Fruit fly (Drosophila melanogaster) whole organism, prepupa: Measurements from ENCODE around the gene Larp4B.

Source experiments
- Blimp-1 ChIP-seq: fragments of 200-800 bp; sonication (Bioruptor generic); optimal IDR thresholded peaks from 3 replicates; lab custom pipeline; 2017; ENCODE audit warnings: missing biosample characterization, missing genetic modification characterization, mild to moderate bottlenecking, moderate library complexity, missing genetic modification reagents
- CG10631 ChIP-seq: fragments of 200-800 bp; sonication (Bioruptor generic); optimal IDR thresholded peaks from 2 replicates; lab custom pipeline; 2016; ENCODE audit warnings: missing biosample characterization, missing genetic modification characterization
- CG11762 ChIP-seq: fragments of 200-800 bp; sonication (Bioruptor generic); optimal IDR thresholded peaks from 3 replicates; lab custom pipeline; 2016; ENCODE audit warnings: missing biosample characterization, missing genetic modification characterization; ENCODE audit not compliant: insufficient read depth
- CG15336 ChIP-seq: fragments of 200-800 bp; sonication (Bioruptor generic); IDR thresholded peaks from 2 replicates; pipeline ENCODE4 v1.3.6; 2022; ENCODE audit warnings: missing biosample characterization, missing genetic modification characterization
- CG3032 ChIP-seq: fragments of 200-800 bp; optimal IDR thresholded peaks from 2 replicates; lab custom pipeline; 2019; ENCODE audit warnings: missing biosample characterization, mild to moderate bottlenecking, missing genetic modification characterization, moderate library complexity
- CG32006 ChIP-seq: fragments of 200-800 bp; sonication (Bioruptor generic); optimal IDR thresholded peaks from 3 replicates; lab custom pipeline; 2017; ENCODE audit warnings: missing biosample characterization, mild to moderate bottlenecking, missing genetic modification characterization
- CG34406 ChIP-seq: fragments of 200-800 bp; sonication (Bioruptor generic); optimal IDR thresholded peaks from 3 replicates; lab custom pipeline; 2016; ENCODE audit warnings: missing biosample characterization, missing genetic modification characterization
- CG3919 ChIP-seq: fragments of 200-800 bp; sonication (Bioruptor generic); optimal IDR thresholded peaks from 3 replicates; lab custom pipeline; 2016; ENCODE audit warnings: missing biosample characterization, missing genetic modification characterization
- CG6163 ChIP-seq: fragments of 200-800 bp; sonication (Bioruptor generic); IDR thresholded peaks from 3 replicates; pipeline ENCODE4 v1.3.6; 2022; ENCODE audit warnings: missing biosample characterization, missing genetic modification characterization
- CG6276 ChIP-seq: fragments of 200-800 bp; sonication (Bioruptor generic); optimal IDR thresholded peaks from 2 replicates; lab custom pipeline; 2017; ENCODE audit warnings: missing biosample characterization, mild to moderate bottlenecking, missing genetic modification characterization
- CG6792 ChIP-seq: fragments of 200-800 bp; sonication (Bioruptor generic); optimal IDR thresholded peaks from 3 replicates; lab custom pipeline; 2016; ENCODE audit warnings: missing biosample characterization, missing genetic modification characterization
- CG6854 ChIP-seq: fragments of 200-800 bp; sonication (Bioruptor generic); optimal IDR thresholded peaks from 2 replicates; lab custom pipeline; 2017; ENCODE audit warnings: missing biosample characterization, mild to moderate bottlenecking, missing genetic modification characterization
- CG8119 ChIP-seq: fragments of 200-800 bp; sonication (Bioruptor generic); IDR thresholded peaks from 3 replicates; pipeline ENCODE4 v1.3.6; 2022; ENCODE audit warnings: missing biosample characterization, missing genetic modification characterization
- CG8319 ChIP-seq: fragments of 200-800 bp; sonication (Bioruptor generic); optimal IDR thresholded peaks from 3 replicates; lab custom pipeline; 2016; ENCODE audit warnings: missing biosample characterization, missing genetic modification characterization
- CG8632 ChIP-seq: fragments of 200-800 bp; sonication (Bioruptor generic); optimal IDR thresholded peaks from 3 replicates; lab custom pipeline; 2016; ENCODE audit warnings: missing biosample characterization, missing genetic modification characterization
- CG9139 ChIP-seq: fragments of 200-800 bp; sonication (Bioruptor generic); optimal IDR thresholded peaks from 3 replicates; lab custom pipeline; 2017; ENCODE audit warnings: missing biosample characterization, mild to moderate bottlenecking, missing genetic modification characterization
- Eip78C ChIP-seq: fragments of 200-800 bp; sonication (Bioruptor generic); peaks from one replicate; lab custom pipeline; 2016; ENCODE audit warnings: missing biosample characterization, missing genetic modification characterization
- Eip93F ChIP-seq: fragments of 200-800 bp; sonication (Bioruptor generic); optimal IDR thresholded peaks from 2 replicates; lab custom pipeline; 2016; ENCODE audit warnings: missing biosample characterization, mild to moderate bottlenecking, missing genetic modification characterization
- Ets21C ChIP-seq: fragments of 200-800 bp; sonication (Bioruptor generic); optimal IDR thresholded peaks from 3 replicates; lab custom pipeline; 2016; ENCODE audit warnings: missing biosample characterization, missing genetic modification characterization
- Ets96B ChIP-seq: fragments of 200-800 bp; optimal IDR thresholded peaks from 2 replicates; lab custom pipeline; 2019; ENCODE audit warnings: missing biosample characterization, mild to moderate bottlenecking, missing genetic modification characterization, moderate library complexity
- Gug ChIP-seq: fragments of 200-800 bp; sonication (Bioruptor generic); IDR thresholded peaks from 2 replicates; pipeline ENCODE4 v1.3.6; 2022; ENCODE audit warnings: missing biosample characterization, missing genetic modification characterization
- Hr38 ChIP-seq: sonication (Bioruptor generic); optimal IDR thresholded peaks from 2 replicates; lab custom pipeline; 2016; ENCODE audit warnings: missing biosample characterization, missing genetic modification characterization
- Hr39 ChIP-seq: fragments of 200-800 bp; sonication (Bioruptor generic); optimal IDR thresholded peaks from 2 replicates; lab custom pipeline; 2016; ENCODE audit warnings: missing biosample characterization, missing genetic modification characterization
- Lpt ChIP-seq: fragments of 200-800 bp; sonication (Bioruptor generic); optimal IDR thresholded peaks from 3 replicates; lab custom pipeline; 2016; ENCODE audit warnings: missing biosample characterization, missing genetic modification characterization
- OdsH ChIP-seq: fragments of 200-800 bp; sonication (Bioruptor generic); optimal IDR thresholded peaks from 3 replicates; lab custom pipeline; 2016; ENCODE audit warnings: missing biosample characterization, missing genetic modification characterization
- Smox ChIP-seq: fragments of 200-800 bp; sonication (Bioruptor generic); optimal IDR thresholded peaks from 3 replicates; lab custom pipeline; 2016; ENCODE audit warnings: missing biosample characterization, missing genetic modification characterization
- Sox102F ChIP-seq: fragments of 200-800 bp; sonication (Bioruptor generic); optimal IDR thresholded peaks from 2 replicates; lab custom pipeline; 2016; ENCODE audit warnings: missing biosample characterization, mild to moderate bottlenecking, missing genetic modification characterization
- Sox14 ChIP-seq: fragments of 200-800 bp; sonication (Bioruptor generic); optimal IDR thresholded peaks from 3 replicates; lab custom pipeline; 2016; ENCODE audit warnings: missing biosample characterization, missing genetic modification characterization
- achi ChIP-seq: fragments of 200-800 bp; sonication (Bioruptor generic); optimal IDR thresholded peaks from 3 replicates; lab custom pipeline; 2016; ENCODE audit warnings: missing biosample characterization, missing genetic modification characterization
- acj6 ChIP-seq: fragments of 200-800 bp; sonication (Bioruptor generic); optimal IDR thresholded peaks from 3 replicates; lab custom pipeline; 2016; ENCODE audit warnings: missing biosample characterization, missing genetic modification characterization
- cyc ChIP-seq: fragments of 200-800 bp; sonication (Bioruptor generic); optimal IDR thresholded peaks from 3 replicates; lab custom pipeline; 2016; ENCODE audit warnings: missing biosample characterization, missing genetic modification characterization
- eg ChIP-seq: fragments of 200-800 bp; sonication (Bioruptor generic); IDR thresholded peaks from 3 replicates; pipeline ENCODE4 v1.3.6; 2022; ENCODE audit warnings: missing biosample characterization, missing genetic modification characterization
- esn ChIP-seq: fragments of 200-800 bp; sonication (Bioruptor generic); optimal IDR thresholded peaks from 2 replicates; lab custom pipeline; 2016; ENCODE audit warnings: missing biosample characterization, mild to moderate bottlenecking, missing genetic modification characterization, moderate library complexity
- fd59A ChIP-seq: fragments of 200-800 bp; sonication (Bioruptor generic); optimal IDR thresholded peaks from 2 replicates; lab custom pipeline; 2017; ENCODE audit warnings: missing biosample characterization, mild to moderate bottlenecking, missing genetic modification characterization, missing genetic modification reagents
- fd85E ChIP-seq: fragments of 200-800 bp; sonication (Bioruptor generic); optimal IDR thresholded peaks from 3 replicates; lab custom pipeline; 2016; ENCODE audit warnings: missing biosample characterization, missing genetic modification characterization
- fkh ChIP-seq: fragments of 200-800 bp; sonication (Bioruptor generic); optimal IDR thresholded peaks from 3 replicates; lab custom pipeline; 2017; ENCODE audit warnings: missing biosample characterization, mild to moderate bottlenecking, missing genetic modification characterization, moderate library complexity
- lz ChIP-seq: fragments of 200-800 bp; sonication (Bioruptor generic); optimal IDR thresholded peaks from 3 replicates; lab custom pipeline; 2016; ENCODE audit warnings: missing biosample characterization, missing genetic modification characterization
- net ChIP-seq: fragments of 200-800 bp; sonication (Bioruptor generic); optimal IDR thresholded peaks from 3 replicates; lab custom pipeline; 2016; ENCODE audit warnings: missing biosample characterization, missing genetic modification characterization
- salr ChIP-seq, 2 experiments: fragments of 200-800 bp; sonication (Bioruptor generic); optimal IDR thresholded peaks; 3 replicates each; lab custom pipeline; 2016 to 2018; ENCODE audit warnings: missing biosample characterization in 2 of 2, missing genetic modification characterization in 2 of 2, mild to moderate bottlenecking in 1 of 2
- spab ChIP-seq: fragments of 200-800 bp; sonication (Bioruptor generic); optimal IDR thresholded peaks from 2 replicates; lab custom pipeline; 2017; ENCODE audit warnings: missing biosample characterization, mild to moderate bottlenecking, missing genetic modification characterization, missing genetic modification reagents
- ss ChIP-seq, 2 experiments: fragments of 200-800 bp; sonication (Bioruptor generic); optimal IDR thresholded peaks; 2 replicates in 1 of 2; 3 replicates in 1 of 2; lab custom pipeline; 2017 to 2018; ENCODE audit warnings: mild to moderate bottlenecking in 2 of 2, missing biosample characterization in 2 of 2, missing genetic modification characterization in 2 of 2, moderate library complexity in 1 of 2
- svp ChIP-seq: fragments of 200-800 bp; sonication (Bioruptor generic); peaks from one replicate; lab custom pipeline; 2016; ENCODE audit warnings: missing biosample characterization, missing genetic modification characterization
- vri ChIP-seq: fragments of 200-800 bp; sonication (Bioruptor generic); optimal IDR thresholded peaks from 3 replicates; lab custom pipeline; 2016; ENCODE audit warnings: missing biosample characterization, mild to moderate bottlenecking, missing genetic modification characterization

The Larp4B gene

DNA sequence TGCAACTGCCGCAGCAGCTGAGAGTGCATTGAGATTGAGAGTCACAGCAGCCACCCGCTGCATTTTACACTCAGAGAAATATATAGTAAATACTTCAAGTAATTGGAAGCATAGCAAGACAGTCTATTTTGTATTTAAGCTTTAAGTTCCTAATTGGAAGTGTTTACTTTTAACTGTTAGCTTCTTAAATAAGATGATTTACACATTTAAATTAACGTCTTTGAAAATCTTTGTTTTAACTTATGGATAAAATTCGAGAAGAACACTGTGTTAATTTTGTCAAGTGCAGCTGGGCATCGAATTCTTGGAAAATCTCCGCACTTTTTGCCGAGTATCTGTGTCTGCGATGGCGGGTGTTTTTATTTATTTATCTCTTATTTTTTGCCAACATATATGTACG lies 35.1 kb downstream of the Larp4B start (continued):
- TF ChIP-seq fd85E, result peak; percentile 50
- TF ChIP-seq achi (GFP tag; lab: Kevin White, UChicago), result peak; percentile 85
- peak; percentile 81 for TF ChIP-seq cyc (GFP tag; lab: Kevin White, UChicago)
- TF ChIP-seq Sox14, result peak; percentile 86
- TF ChIP-seq CG15336 (GFP tag; lab: Robert Waterston, UW), result peak; percentile 89
- peak; percentile 84 for TF ChIP-seq CG8632 (GFP tag; lab: Kevin White, UChicago)
- peak; percentile 67 for TF ChIP-seq CG6854 (GFP tag; lab: Kevin White, UChicago)
- TF ChIP-seq Blimp-1 (GFP tag; lab: Kevin White, UChicago), result peak; percentile 72
- TF ChIP-seq CG8119 (GFP tag; lab: Robert Waterston, UW), result peak; percentile 91
- peak; percentile 79 for TF ChIP-seq CG6276 (GFP tag; lab: Kevin White, UChicago)
- TF ChIP-seq CG3919 (GFP tag; lab: Kevin White, UChicago), result peak; percentile 87
- peak; percentile 82 for TF ChIP-seq CG32006 (GFP tag; lab: Kevin White, UChicago)
- TF ChIP-seq CG8319 (GFP tag; lab: Kevin White, UChicago), result peak; percentile 81
- peak; percentile 98 for TF ChIP-seq Eip78C (GFP tag; lab: Kevin White, UChicago)
- peak; percentile 93 to 94 for TF ChIP-seq ss (GFP tag; optimal IDR thresholded peaks at IDR 0.05; lab: Kevin White, UChicago)
- TF ChIP-seq eg, result peak; percentile 95
- TF ChIP-seq OdsH (GFP tag; lab: Kevin White, UChicago), result peak; percentile 85
- TF ChIP-seq fd59A (GFP tag; lab: Kevin White, UChicago), result peak; percentile 90
- TF ChIP-seq CG6792, result peak; percentile 91
- peak; percentile 93 for TF ChIP-seq spab (GFP tag; lab: Kevin White, UChicago)
- peak; percentile 85 for TF ChIP-seq lz (GFP tag; lab: Kevin White, UChicago)
- peak; percentile 90 for TF ChIP-seq esn
- TF ChIP-seq Ets21C (GFP tag; lab: Kevin White, UChicago), result peak; percentile 73
- peak; percentile 94 for TF ChIP-seq CG3032 (tag; lab: Kevin White, UChicago)
- peak; percentile 79 to 89 for TF ChIP-seq salr (GFP tag; optimal IDR thresholded peaks at IDR 0.05; lab: Kevin White, UChicago)
- TF ChIP-seq fkh, result no peak
- peak; percentile 83 for TF ChIP-seq Hr39 (GFP tag; lab: Kevin White, UChicago)
- peak; percentile 90 for TF ChIP-seq CG9139 (GFP tag; lab: Kevin White, UChicago)
- TF ChIP-seq CG10631 (GFP tag; lab: Kevin White, UChicago), result peak; percentile 91
- peak; percentile 88 for TF ChIP-seq acj6 (GFP tag; lab: Kevin White, UChicago)
- no peak for TF ChIP-seq Hr38
- peak; percentile 76 for TF ChIP-seq Lpt
- TF ChIP-seq CG11762 (GFP tag; lab: Kevin White, UChicago), result peak; percentile 76
- peak; percentile 78 for TF ChIP-seq CG6163 (GFP tag; lab: Robert Waterston, UW)
- peak; percentile 91 for TF ChIP-seq Ets96B (tag; lab: Kevin White, UChicago)
- peak; percentile 91 for TF ChIP-seq svp
- peak; percentile 85 for TF ChIP-seq CG34406 (GFP tag; lab: Kevin White, UChicago)
- peak; percentile 83 for TF ChIP-seq Smox (GFP tag; lab: Kevin White, UChicago)
- peak; percentile 89 for TF ChIP-seq net (GFP tag; lab: Kevin White, UChicago)
- TF ChIP-seq Gug (GFP tag; lab: Robert Waterston, UW), result peak; percentile 82
- peak; percentile 35 for TF ChIP-seq Eip93F
- TF ChIP-seq vri, result peak; percentile 57
- TF ChIP-seq Sox102F (GFP tag; lab: Kevin White, UChicago), result peak; percentile 83
